Worm (Caenorhabditis elegans): Measurements from ENCODE around the gene ZK721.4.

ZK721.4 gene

ce11 chrX:8817929-8818328 lies 39.3 kb downstream of the ZK721.4 start (continued):
- TF ChIP-seq Y53F4B.3 (GFP tag; IDR thresholded peaks at IDR 0.05) = no peak
- no peak for TF ChIP-seq Y67H2A.10 (GFP tag; conservative IDR thresholded peaks at IDR 0.05)
- peak; percentile 84 for TF ChIP-seq lin-26 (GFP tag; IDR thresholded peaks at IDR 0.05)
- peak; percentile 42 for TF ChIP-seq ZK185.1 (tag; optimal IDR thresholded peaks at IDR 0.05; ENCODE audit: poor library complexity, severe bottlenecking)
- TF ChIP-seq rpc-1 (optimal IDR thresholded peaks at IDR 0.05) = peak; percentile 57
- TF ChIP-seq rpc-1 (tag; optimal IDR thresholded peaks at IDR 0.05) = peak; percentile 69
- no peak for TF ChIP-seq rcor-1 (GFP tag; IDR thresholded peaks at IDR 0.05)
- 0 out of 2 replicates have a peak, but pooled peaks have one; percentile 51 for TF ChIP-seq ceh-40 (GFP tag; IDR thresholded peaks at IDR 0.05)
- no peak for TF ChIP-seq ztf-18 (tag; optimal IDR thresholded peaks at IDR 0.05)
- no peak for TF ChIP-seq dpl-1 (GFP tag; optimal IDR thresholded peaks at IDR 0.05)
- 0 out of 2 replicates have a peak, but pooled peaks have one; percentile 20 for TF ChIP-seq Y56A3A.18 (GFP tag; IDR thresholded peaks at IDR 0.05)
- no peak for TF ChIP-seq ztf-28 (GFP tag; IDR thresholded peaks at IDR 0.05)
- peak; percentile 31; the same call in 1 of the 2 replicates for TF ChIP-seq D2030.7 (GFP tag; IDR thresholded peaks at IDR 0.05)
- TF ChIP-seq nhr-27 (tag; optimal IDR thresholded peaks at IDR 0.05) = no peak
- no peak for TF ChIP-seq F22D6.2 (tag; optimal IDR thresholded peaks at IDR 0.05)
- TF ChIP-seq egl-44 (GFP tag; IDR thresholded peaks at IDR 0.05) = peak; percentile 76; the same call in 1 of the 2 replicates
- 0 out of 2 replicates have a peak, but pooled peaks have one; percentile 50 for TF ChIP-seq cebp-2 (GFP tag; IDR thresholded peaks at IDR 0.05)
- TF ChIP-seq ztf-22 (GFP tag; optimal IDR thresholded peaks at IDR 0.05) = no peak
- TF ChIP-seq athp-1 (tag; optimal IDR thresholded peaks at IDR 0.05) = no peak
- no peak for TF ChIP-seq mel-28 (tag; optimal IDR thresholded peaks at IDR 0.05; ENCODE audit: borderline replicate concordance)
- no peak for TF ChIP-seq lin-40 (tag; optimal IDR thresholded peaks at IDR 0.05)
- TF ChIP-seq pha-4 (tag; optimal IDR thresholded peaks at IDR 0.05) = no peak
- no peak for TF ChIP-seq aptf-3 (GFP tag; IDR thresholded peaks at IDR 0.05)
- no peak for TF ChIP-seq B0336.3 (GFP tag; IDR thresholded peaks at IDR 0.05)
- TF ChIP-seq nfya-2 (GFP tag; IDR thresholded peaks at IDR 0.05) = no peak
- no peak for TF ChIP-seq somi-1 (GFP tag; optimal IDR thresholded peaks at IDR 0.05)
- TF ChIP-seq attf-3 (GFP tag; conservative IDR thresholded peaks at IDR 0.05) = no peak; the same call in 1 of the 2 replicates
- no peak for TF ChIP-seq attf-6 (GFP tag; IDR thresholded peaks at IDR 0.05)
- TF ChIP-seq snpc-1.3 (tag; optimal IDR thresholded peaks at IDR 0.05; ENCODE audit: insufficient read depth) = peak; percentile 13
- TF ChIP-seq madf-10 (tag; optimal IDR thresholded peaks at IDR 0.05) = no peak
- no peak for TF ChIP-seq ekl-4 (GFP tag; IDR thresholded peaks at IDR 0.05)
- TF ChIP-seq tbx-9 (tag; optimal IDR thresholded peaks at IDR 0.05; ENCODE audit: borderline replicate concordance) = no peak
- peak; percentile 63 for TF ChIP-seq B0261.1 (tag; optimal IDR thresholded peaks at IDR 0.05)
- no peak for TF ChIP-seq ceh-27 (GFP tag; optimal IDR thresholded peaks at IDR 0.05)
- no peak for TF ChIP-seq ceh-91 (GFP tag; IDR thresholded peaks at IDR 0.05)
- peak; percentile 32 for TF ChIP-seq die-1 (tag; optimal IDR thresholded peaks at IDR 0.05)
- 0 out of 2 replicates have a peak, but pooled peaks have one; percentile 17 for TF ChIP-seq madf-3 (GFP tag; IDR thresholded peaks at IDR 0.05)
- no peak for TF ChIP-seq dpff-1 (tag; optimal IDR thresholded peaks at IDR 0.05)
- no peak for TF ChIP-seq akir-1 (GFP tag; optimal IDR thresholded peaks at IDR 0.05)
- no peak for TF ChIP-seq egrh-3 (GFP tag; IDR thresholded peaks at IDR 0.05)
- TF ChIP-seq nfya-1 (tag; optimal IDR thresholded peaks at IDR 0.05; ENCODE audit: borderline replicate concordance, insufficient read depth) = no peak
- TF ChIP-seq lin-54 (GFP tag; optimal IDR thresholded peaks at IDR 0.05) = peak; percentile 1
- peak in 1 of 2 experiments; percentile 10 for TF ChIP-seq let-607 (tag; optimal IDR thresholded peaks at IDR 0.05)
- TF ChIP-seq K12H6.12 (tag; optimal IDR thresholded peaks at IDR 0.05) = no peak
- TF ChIP-seq bed-2 (GFP tag; IDR thresholded peaks at IDR 0.05) = no peak
- TF ChIP-seq snpc-4 (GFP tag; optimal IDR thresholded peaks at IDR 0.05) = peak; percentile 27
- no peak for TF ChIP-seq snpc-4 (tag; optimal IDR thresholded peaks at IDR 0.05)
- no peak for TF ChIP-seq madf-8 (GFP tag; conservative IDR thresholded peaks at IDR 0.05)
- TF ChIP-seq lir-1 (GFP tag; conservative IDR thresholded peaks at IDR 0.05) = no peak

All from whole organism, young adult.